Fruit fly (Drosophila melanogaster) ovary, adult (tissue): Measurements from ENCODE around the gene Obp84a.

Experiments used
- CG17801 ChIP-seq: fragments of 200-800 bp; optimal IDR thresholded peaks from 2 replicates; lab custom pipeline; 2019; ENCODE audit warnings: missing biosample characterization, mild to moderate bottlenecking, missing genetic modification characterization, moderate library complexity; ENCODE audit not compliant: partially characterized antibody

Gene Obp84a

dm6 chr3R:7251857-7252256 is at the start of gene Obp84a:
TSS of gene Obp84a (minus strand) at chr3R:7251957.
- no peak for TF ChIP-seq CG17801 (GFP tag; lab: Kevin White, UChicago)

- TF ChIP-seq CG17801 (GFP tag; lab: Kevin White, UChicago), result no peak
Measured at dm6 chr3R:7285662-7286061, 33.9 kb upstream of the Obp84a start, which contains the start of gene RacGAP84C. TSS of gene RacGAP84C (plus strand) at chr3R:7285962.

- no peak for TF ChIP-seq CG17801 (GFP tag; lab: Kevin White, UChicago)
Measured at dm6 chr3R:7282244-7282890, 30.6 kb upstream of the Obp84a start.

dm6 chr3R:7276782-7277181 is 25.0 kb upstream of the Obp84a start:
- TF ChIP-seq CG17801 (GFP tag; lab: Kevin White, UChicago), result no peak

- TF ChIP-seq CG17801 (GFP tag; lab: Kevin White, UChicago), result no peak
Measured at dm6 chr3R:7274973-7275525, 23.3 kb upstream of the Obp84a start.

dm6 chr3R:7265567-7266208 is 13.9 kb upstream of the Obp84a start, which contains the start of the genes Gld and Syt4:
TSS of gene Gld (minus strand) at chr3R:7265703.
TSS of gene Syt4 (plus strand) at chr3R:7266065.
- TF ChIP-seq CG17801 (GFP tag; lab: Kevin White, UChicago), result no peak

dm6 chr3R:7259554-7259953 is 7.8 kb upstream of the Obp84a start:
- TF ChIP-seq CG17801 (GFP tag; lab: Kevin White, UChicago), result no peak

dm6 chr3R:7249460-7249859 is 2.3 kb downstream of the Obp84a start, which contains the start of the genes CG1227 and Dtwd2:
TSS of gene CG1227 (minus strand) at chr3R:7249738.
TSS of gene Dtwd2 (plus strand) at chr3R:7249795.
- peak; percentile 98 for TF ChIP-seq CG17801 (GFP tag; lab: Kevin White, UChicago)

dm6 chr3R:7246889-7247288 is 4.9 kb downstream of the Obp84a start, which contains the start of the genes Noc3 and CG10053:
TSS of gene Noc3 (minus strand) at chr3R:7246969.
TSS of gene CG10053 (plus strand) at chr3R:7247090.
- TF ChIP-seq CG17801 (GFP tag; lab: Kevin White, UChicago), result no peak

dm6 chr3R:7241460-7241859 is 10.3 kb downstream of the Obp84a start, which contains the start of gene CG14607:
TSS of gene CG14607 (plus strand) at chr3R:7241760.
- TF ChIP-seq CG17801 (GFP tag; lab: Kevin White, UChicago), result no peak

dm6 chr3R:7223972-7224464 is 27.7 kb downstream of the Obp84a start, which contains the start of gene thw:
TSS of gene thw (plus strand) at chr3R:7224414.
- TF ChIP-seq CG17801 (GFP tag; lab: Kevin White, UChicago), result no peak

dm6 chr3R:7219605-7220004 is 32.2 kb downstream of the Obp84a start, which contains the start of gene CG14605:
TSS of gene CG14605 (minus strand) at chr3R:7219705.
- no peak for TF ChIP-seq CG17801 (GFP tag; lab: Kevin White, UChicago)

- no peak for TF ChIP-seq CG17801 (GFP tag; lab: Kevin White, UChicago)
Measured at dm6 chr3R:7216924-7217529, 34.7 kb downstream of the Obp84a start, which contains the start of gene CG14606. TSS of gene CG14606 (minus strand) at chr3R:7217083.

dm6 chr3R:7208331-7208730 is 43.4 kb downstream of the Obp84a start, which contains the start of gene CG1288:
TSS of gene CG1288 (minus strand) at chr3R:7208431.
- no peak for TF ChIP-seq CG17801 (GFP tag; lab: Kevin White, UChicago)
